Fruit fly (Drosophila melanogaster) whole organism, pupa: ENCODE data around the gene CG4884.
A peak's percentile ranks its signal among the peaks of the same experiment; 100 is the strongest.

ENCODE experiments used
- CG10348 ChIP-seq: fragments of 200-800 bp; sonication (Bioruptor generic); IDR thresholded peaks from 2 replicates; pipeline ENCODE4 v1.3.6; 2022; ENCODE audit warnings: missing biosample characterization, missing genetic modification characterization
- CG12605 ChIP-seq: fragments of 200-800 bp; sonication (Bioruptor generic); IDR thresholded peaks from 2 replicates; pipeline ENCODE4 v1.3.6; 2022; ENCODE audit warnings: missing biosample characterization, missing genetic modification characterization
- CG13204 ChIP-seq: fragments of 200-800 bp; sonication (Bioruptor generic); optimal IDR thresholded peaks from 2 replicates; lab custom pipeline; 2018; ENCODE audit warnings: missing biosample characterization, mild to moderate bottlenecking, missing genetic modification characterization, moderate library complexity
- CG14655 ChIP-seq: fragments of 200-800 bp; sonication (Bioruptor generic); optimal IDR thresholded peaks from 3 replicates; lab custom pipeline; 2017; ENCODE audit warnings: mild to moderate bottlenecking, missing biosample characterization, missing genetic modification reagents, missing genetic modification characterization
- CG15710 ChIP-seq: fragments of 200-800 bp; sonication (Bioruptor generic); optimal IDR thresholded peaks from 2 replicates; lab custom pipeline; 2018; ENCODE audit warnings: missing biosample characterization, mild to moderate bottlenecking, missing genetic modification characterization, moderate library complexity
- CG17806 ChIP-seq: fragments of 200-800 bp; sonication (Bioruptor generic); optimal IDR thresholded peaks from 2 replicates; lab custom pipeline; 2018; ENCODE audit warnings: missing biosample characterization, mild to moderate bottlenecking, missing genetic modification characterization, moderate library complexity
- CG32121 ChIP-seq: fragments of 200-800 bp; sonication (Bioruptor generic); IDR thresholded peaks from 2 replicates; pipeline ENCODE4 v1.3.6; 2022; ENCODE audit warnings: missing biosample characterization, missing genetic modification characterization
- CG4496 ChIP-seq: fragments of 200-800 bp; sonication (Bioruptor generic); IDR thresholded peaks from 3 replicates; pipeline ENCODE4 v1.3.6; 2022; ENCODE audit warnings: missing biosample characterization, missing genetic modification characterization
- CG8159 ChIP-seq: fragments of 200-800 bp; sonication (Bioruptor generic); optimal IDR thresholded peaks from 3 replicates; lab custom pipeline; 2018; ENCODE audit warnings: missing biosample characterization, mild to moderate bottlenecking, missing genetic modification characterization, moderate library complexity
- CG8301 ChIP-seq: fragments of 200-800 bp; sonication (Bioruptor generic); optimal IDR thresholded peaks from 2 replicates; lab custom pipeline; 2018; ENCODE audit warnings: missing biosample characterization, mild to moderate bottlenecking, missing genetic modification characterization
- CG9948 ChIP-seq: fragments of 200-800 bp; sonication (Bioruptor generic); optimal IDR thresholded peaks from 2 replicates; lab custom pipeline; 2018; ENCODE audit warnings: missing biosample characterization, mild to moderate bottlenecking, missing genetic modification characterization, moderate library complexity
- D1 ChIP-seq: fragments of 200-800 bp; sonication (Bioruptor generic); optimal IDR thresholded peaks from 2 replicates; lab custom pipeline; 2018; ENCODE audit warnings: missing biosample characterization, mild to moderate bottlenecking, missing genetic modification characterization, moderate library complexity
- EcR ChIP-seq: fragments of 200-800 bp; sonication (Bioruptor generic); optimal IDR thresholded peaks from 3 replicates; lab custom pipeline; 2019; ENCODE audit warnings: missing biosample characterization, missing genetic modification characterization, mild to moderate bottlenecking, moderate library complexity, missing genetic modification reagents
- Ets98B ChIP-seq: fragments of 200-800 bp; sonication (Bioruptor generic); IDR thresholded peaks from 2 replicates; pipeline ENCODE4 v1.3.6; 2022; ENCODE audit warnings: missing biosample characterization, missing genetic modification characterization
- Pif1A ChIP-seq: fragments of 200-800 bp; sonication (Bioruptor generic); optimal IDR thresholded peaks from 3 replicates; lab custom pipeline; 2016; ENCODE audit warnings: missing biosample characterization, missing genetic modification characterization
- Pif1B ChIP-seq: fragments of 200-800 bp; sonication (Bioruptor generic); optimal IDR thresholded peaks from 3 replicates; lab custom pipeline; 2016; ENCODE audit warnings: missing biosample characterization, missing genetic modification characterization
- Snoo ChIP-seq: fragments of 200-800 bp; sonication (Bioruptor generic); optimal IDR thresholded peaks from 3 replicates; lab custom pipeline; 2017; ENCODE audit warnings: missing biosample characterization, mild to moderate bottlenecking, missing genetic modification characterization, inconsistent platforms
- fd96Ca ChIP-seq: fragments of 200-800 bp; sonication (Bioruptor generic); IDR thresholded peaks from 3 replicates; pipeline ENCODE4 v1.3.6; 2022; ENCODE audit warnings: missing biosample characterization, missing genetic modification characterization
- rn ChIP-seq: fragments of 200-800 bp; sonication (Bioruptor generic); IDR thresholded peaks from 2 replicates; pipeline ENCODE4 v1.3.6; 2022; ENCODE audit warnings: missing biosample characterization, missing genetic modification characterization

The CG4884 gene

dm6 chr3R:27920883-27921282 lies 38.2 kb downstream of the CG4884 start, which contains the start of gene CG12259:
CG12259 (minus strand) TSS chr3R:27921089.
- no peak for TF ChIP-seq Snoo (tag; lab: Kevin White, UChicago)
- TF ChIP-seq CG14655 (GFP tag; lab: Kevin White, UChicago): no peak
- no peak for TF ChIP-seq CG12605 (GFP tag; lab: Robert Waterston, UW)
- TF ChIP-seq Ets98B (GFP tag; lab: Robert Waterston, UW): no peak
- no peak for TF ChIP-seq CG8301 (tag; lab: Kevin White, UChicago)
- no peak for TF ChIP-seq CG32121
- no peak for TF ChIP-seq Pif1A
- TF ChIP-seq CG15710 (tag; lab: Kevin White, UChicago): no peak
- no peak for TF ChIP-seq CG8159 (tag; lab: Kevin White, UChicago)
- no peak for TF ChIP-seq CG13204 (GFP tag; lab: Kevin White, UChicago)
- TF ChIP-seq CG4496 (GFP tag; lab: Robert Waterston, UW): no peak
- TF ChIP-seq CG9948 (tag; lab: Kevin White, UChicago): no peak
- TF ChIP-seq EcR (GFP tag; lab: Kevin White, UChicago): no peak
- TF ChIP-seq, all 21 proteins: peak for 0

DNA sequence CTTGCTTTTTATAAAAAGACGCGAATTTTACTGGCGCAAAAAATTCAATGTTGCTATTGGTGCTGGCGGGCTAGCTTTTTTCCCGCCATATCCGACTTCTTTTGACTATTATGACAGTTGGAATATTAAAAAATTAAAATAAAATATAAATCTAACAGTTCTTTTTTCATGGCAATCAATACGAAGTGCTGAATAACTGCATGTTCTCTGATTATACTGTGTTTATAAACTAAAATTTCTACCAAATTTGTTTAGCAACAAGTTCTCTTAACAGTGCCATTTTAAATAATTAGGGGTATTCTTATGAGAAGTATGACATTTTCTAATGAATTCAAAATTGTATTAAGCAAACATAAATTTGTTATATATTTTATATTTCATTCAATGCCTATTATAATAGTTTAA lies 39.7 kb downstream of the CG4884 start, which contains the start of gene Boh1:
Gene Boh1 (minus strand): TSS at position 76 of the 405 bp plus-strand sequence.
- TF ChIP-seq CG8159 (tag; lab: Kevin White, UChicago): peak; percentile 46
- TF ChIP-seq Snoo (tag; lab: Kevin White, UChicago): peak; percentile 39
- no peak for TF ChIP-seq D1

DNA sequence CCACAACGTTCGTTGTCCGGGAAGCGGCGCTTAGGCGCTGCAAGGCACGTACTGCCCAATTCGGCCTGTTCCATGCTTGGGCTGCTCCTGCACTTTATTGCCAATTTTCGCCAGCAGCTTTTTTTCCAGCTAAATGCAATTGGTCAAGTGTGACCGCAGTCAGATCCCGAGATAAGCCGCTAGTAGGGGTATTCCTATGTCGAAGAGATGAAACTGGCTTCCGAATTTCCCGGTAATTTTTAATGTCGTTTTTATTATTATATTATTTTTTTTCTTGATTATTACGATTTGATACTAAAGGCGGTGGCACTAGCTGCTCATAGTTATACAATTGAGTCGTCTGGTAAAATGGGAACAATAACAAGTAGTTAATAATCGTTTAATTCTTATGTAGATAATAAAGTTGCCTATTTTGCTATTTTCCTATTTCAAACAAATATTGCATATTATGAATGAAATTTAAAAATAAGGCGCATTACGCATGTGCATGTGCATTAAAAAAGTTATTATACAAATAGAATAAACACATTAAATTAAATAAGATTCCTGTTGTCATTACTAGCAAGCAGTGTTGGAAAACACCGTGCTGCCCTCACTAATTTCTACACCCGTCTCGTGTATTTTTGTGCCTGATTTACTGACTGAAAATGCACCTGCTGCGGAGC lies 42.6 kb downstream of the CG4884 start, which contains the start of the genes CG5003 and mRpS22:
Gene CG5003 (minus strand): TSS at position 162 of the 665 bp plus-strand sequence.
Gene mRpS22 (plus strand): TSS at position 554 of the 665 bp plus-strand sequence.
- TF ChIP-seq CG9948 (tag; lab: Kevin White, UChicago) (peak; percentile 4), CG8159 (tag; lab: Kevin White, UChicago) (peak; percentile 53), CG17806 (tag; lab: Kevin White, UChicago) (peak; percentile 12), rn (GFP tag; lab: Robert Waterston, UW) (no peak), CG15710 (tag; lab: Kevin White, UChicago) (peak; percentile 55), Pif1B (GFP tag; lab: Kevin White, UChicago) (peak; percentile 43), Snoo (tag; lab: Kevin White, UChicago) (peak; percentile 44), CG12605 (GFP tag; lab: Robert Waterston, UW) (no peak), CG4496 (GFP tag; lab: Robert Waterston, UW) (0 out of 3 replicates have a peak, but pooled peaks have one; percentile 34)

DNA sequence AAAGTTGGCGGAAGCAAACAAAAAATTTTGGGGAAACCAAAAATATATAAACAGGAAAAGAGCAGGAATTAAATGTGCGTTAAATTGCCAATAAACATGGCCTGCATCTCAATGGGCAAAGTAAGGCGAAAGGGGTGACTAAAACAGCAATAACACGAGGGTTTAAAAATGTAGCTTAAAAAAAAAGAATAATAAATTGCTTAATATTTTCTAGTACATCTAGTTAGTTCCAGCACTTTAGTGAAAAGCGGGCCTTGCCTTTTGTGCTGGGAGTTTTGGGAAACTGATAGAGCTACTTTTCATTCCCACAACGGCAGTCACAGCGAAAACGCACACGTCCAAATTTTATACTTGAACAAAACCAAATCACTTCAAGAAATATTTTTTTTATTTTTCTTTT lies 46.9 kb downstream of the CG4884 start, which contains the start of gene mil:
Gene mil (plus strand): TSS at position 301 of the 400 bp plus-strand sequence.
- TF ChIP-seq CG4496 (GFP tag; lab: Robert Waterston, UW): no peak
- no peak for TF ChIP-seq CG10348 (GFP tag; lab: Robert Waterston, UW)
- no peak for TF ChIP-seq CG8159 (tag; lab: Kevin White, UChicago)
- TF ChIP-seq Ets98B (GFP tag; lab: Robert Waterston, UW): no peak
- TF ChIP-seq fd96Ca (GFP tag; lab: Robert Waterston, UW): no peak
- TF ChIP-seq CG12605 (GFP tag; lab: Robert Waterston, UW): no peak
- TF ChIP-seq EcR (GFP tag; lab: Kevin White, UChicago): no peak
